Worm (Caenorhabditis elegans) whole organism, early embryonic: ENCODE measurements around the gene W06D11.2.

Source experiments
- B0310.2 ChIP-seq: sonication (generic microtip); optimal IDR thresholded peaks from 2 replicates; lab custom pipeline; 2016; ENCODE audit warnings: mild to moderate bottlenecking, missing genetic modification characterization, missing compliant biosample characterization
- F13C5.2 ChIP-seq: sonication (generic microtip); optimal IDR thresholded peaks from 2 replicates; lab custom pipeline; 2017; ENCODE audit warnings: mild to moderate bottlenecking, missing genetic modification characterization, inconsistent platforms, missing compliant biosample characterization
- ama-1 ChIP-seq: fragments of 150-350 bp; optimal IDR thresholded peaks from 2 replicates; lab custom pipeline; 2014
- ceh-36 ChIP-seq: sonication (generic microtip); optimal IDR thresholded peaks from 2 replicates; lab custom pipeline; 2016; ENCODE audit warnings: missing genetic modification characterization, inconsistent platforms, missing compliant biosample characterization
- flt-1 ChIP-seq: fragments of 200-800 bp; sonication (Bioruptor generic); IDR thresholded peaks from 2 replicates; pipeline ENCODE4 v1.3.6; 2022; ENCODE audit warnings: missing genetic modification characterization, missing compliant biosample characterization
- pes-1 ChIP-seq: fragments of 200-800 bp; sonication (Bioruptor generic); IDR thresholded peaks from 2 replicates; pipeline ENCODE4 v1.3.6; 2022; ENCODE audit warnings: missing genetic modification reagents, missing genetic modification characterization, missing compliant biosample characterization
- sea-1 ChIP-seq: fragments of 200-800 bp; sonication (Bioruptor generic); conservative IDR thresholded peaks from 2 replicates; pipeline ENCODE4 v1.3.6; 2022; ENCODE audit warnings: missing genetic modification characterization, missing compliant biosample characterization
- tbx-11 ChIP-seq: fragments of 200-800 bp; sonication (Bioruptor generic); IDR thresholded peaks from 2 replicates; pipeline ENCODE4 v1.3.6; 2022; ENCODE audit warnings: missing genetic modification characterization, missing compliant biosample characterization
- tra-4 ChIP-seq: sonication (generic microtip); optimal IDR thresholded peaks from 2 replicates; lab custom pipeline; 2017; ENCODE audit warnings: missing genetic modification characterization, missing compliant biosample characterization

DNA sequence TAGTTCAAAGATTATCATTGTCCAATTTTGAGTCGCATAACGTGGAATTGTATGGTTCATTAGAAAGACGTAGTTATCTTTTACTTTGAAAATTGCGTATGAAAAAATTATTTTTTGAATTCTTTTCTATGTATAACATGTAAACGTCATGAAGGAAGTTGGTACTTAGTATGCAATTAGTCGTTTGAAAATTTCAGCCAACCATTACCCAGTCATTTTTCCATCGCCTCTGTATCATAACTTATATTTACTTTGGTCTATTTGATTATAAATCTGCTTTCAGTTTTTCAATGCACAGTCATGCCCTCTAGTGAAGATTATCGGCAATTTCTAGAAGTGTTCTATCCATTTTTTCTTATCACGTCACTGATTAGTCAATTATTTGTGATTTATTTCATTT lies 29.9 kb upstream of the W06D11.2 start, which contains the start of gene srd-41:
- no peak for TF ChIP-seq tra-4 (tag; lab: Kevin White, UChicago)
- no peak for TF ChIP-seq B0310.2
- no peak for TF ChIP-seq ama-1 (lab: Kevin White, UChicago)
- TF ChIP-seq ceh-36 (tag; lab: Kevin White, UChicago): no peak
- TF ChIP-seq F13C5.2 (tag; lab: Kevin White, UChicago): no peak
- no peak for TF ChIP-seq flt-1 (GFP tag; lab: Robert Waterston, UW)
- no peak for TF ChIP-seq tbx-11
- TF ChIP-seq sea-1: no peak
- TF ChIP-seq pes-1 (GFP tag; lab: Robert Waterston, UW): no peak
